Fruit fly (Drosophila melanogaster) whole organism, adult: ENCODE measurements around the gene CG14135.
A peak's percentile ranks its signal among the peaks of the same experiment; 100 is the strongest.

Experiments
- CG11617 ChIP-seq: fragments of 200-800 bp; sonication (Bioruptor generic); optimal IDR thresholded peaks from 2 replicates; lab custom pipeline; 2017; ENCODE audit warnings: mild to moderate bottlenecking, missing biosample characterization, missing genetic modification reagents, missing genetic modification characterization
- CG12768 ChIP-seq: fragments of 200-800 bp; sonication (Bioruptor generic); optimal IDR thresholded peaks from 2 replicates; lab custom pipeline; 2017; ENCODE audit warnings: missing biosample characterization, missing genetic modification characterization, mild to moderate bottlenecking, moderate library complexity, missing genetic modification reagents
- CG14711 ChIP-seq: fragments of 200-800 bp; sonication (Bioruptor generic); optimal IDR thresholded peaks from 2 replicates; lab custom pipeline; 2018; ENCODE audit warnings: missing biosample characterization, mild to moderate bottlenecking, missing genetic modification characterization, moderate library complexity
- CG1620 ChIP-seq: fragments of 200-800 bp; sonication (Bioruptor generic); optimal IDR thresholded peaks from 2 replicates; lab custom pipeline; 2016; ENCODE audit warnings: missing biosample characterization, missing genetic modification characterization
- CG33017 ChIP-seq: fragments of 200-800 bp; sonication (Bioruptor generic); optimal IDR thresholded peaks from 2 replicates; lab custom pipeline; 2018; ENCODE audit warnings: missing biosample characterization, mild to moderate bottlenecking, missing genetic modification characterization, moderate library complexity
- CG5204 ChIP-seq: fragments of 200-800 bp; sonication (Bioruptor generic); optimal IDR thresholded peaks from 2 replicates; lab custom pipeline; 2016; ENCODE audit warnings: missing biosample characterization, missing genetic modification characterization
- CG7045 ChIP-seq: fragments of 200-800 bp; sonication (Bioruptor generic); optimal IDR thresholded peaks from 2 replicates; lab custom pipeline; 2017; ENCODE audit warnings: missing biosample characterization, mild to moderate bottlenecking, missing genetic modification characterization
- CG7101 ChIP-seq: fragments of 200-800 bp; sonication (Bioruptor generic); optimal IDR thresholded peaks from 2 replicates; lab custom pipeline; 2018; ENCODE audit warnings: missing biosample characterization, mild to moderate bottlenecking, missing genetic modification characterization, moderate library complexity
- Clk ChIP-seq: fragments of 200-800 bp; sonication (Bioruptor generic); optimal IDR thresholded peaks from 2 replicates; lab custom pipeline; 2017; ENCODE audit warnings: missing biosample characterization, missing genetic modification characterization
- Crg-1 ChIP-seq: fragments of 200-800 bp; sonication (Bioruptor generic); optimal IDR thresholded peaks from 2 replicates; lab custom pipeline; 2016; ENCODE audit warnings: missing biosample characterization, missing genetic modification characterization
- Hr96 ChIP-seq: fragments of 200-800 bp; sonication (Bioruptor generic); optimal IDR thresholded peaks from 2 replicates; lab custom pipeline; 2016; ENCODE audit warnings: missing biosample characterization, missing genetic modification characterization
- Mnt ChIP-seq: fragments of 200-800 bp; sonication (Bioruptor generic); optimal IDR thresholded peaks from 2 replicates; lab custom pipeline; 2016; ENCODE audit warnings: missing biosample characterization, mild to moderate bottlenecking, missing genetic modification characterization
- bab1 ChIP-seq: fragments of 200-800 bp; sonication (Bioruptor generic); optimal IDR thresholded peaks from 3 replicates; lab custom pipeline; 2019; ENCODE audit warnings: missing biosample characterization, mild to moderate bottlenecking, missing genetic modification characterization, moderate library complexity
- cic ChIP-seq: fragments of 200-800 bp; sonication (Bioruptor generic); optimal IDR thresholded peaks from 2 replicates; lab custom pipeline; 2017; ENCODE audit warnings: missing biosample characterization, mild to moderate bottlenecking, missing genetic modification characterization, moderate library complexity
- cnc ChIP-seq, 2 experiments: fragments of >200 bp; optimal IDR thresholded peaks; 2 replicates each; lab custom pipeline; 2017
- kay ChIP-seq: fragments of 200-800 bp; sonication (Bioruptor generic); peaks from one replicate; lab custom pipeline; 2016; ENCODE audit warnings: missing biosample characterization, missing genetic modification characterization, borderline replicate concordance
- ovo ChIP-seq: fragments of 200-800 bp; sonication (Bioruptor generic); optimal IDR thresholded peaks from 2 replicates; lab custom pipeline; 2016; ENCODE audit warnings: missing biosample characterization, missing genetic modification characterization
- pad ChIP-seq: fragments of 200-800 bp; sonication (Bioruptor generic); optimal IDR thresholded peaks from 3 replicates; lab custom pipeline; 2017; ENCODE audit warnings: missing biosample characterization, missing genetic modification characterization, mild to moderate bottlenecking, moderate library complexity, missing genetic modification reagents
- tj ChIP-seq: fragments of 200-800 bp; sonication (Bioruptor generic); optimal IDR thresholded peaks from 3 replicates; lab custom pipeline; 2017; ENCODE audit warnings: missing biosample characterization, mild to moderate bottlenecking, missing genetic modification characterization, moderate library complexity
- toe ChIP-seq: fragments of 200-800 bp; sonication (Bioruptor generic); optimal IDR thresholded peaks from 2 replicates; lab custom pipeline; 2016; ENCODE audit warnings: missing biosample characterization, missing genetic modification characterization

CG14135 gene

DNA sequence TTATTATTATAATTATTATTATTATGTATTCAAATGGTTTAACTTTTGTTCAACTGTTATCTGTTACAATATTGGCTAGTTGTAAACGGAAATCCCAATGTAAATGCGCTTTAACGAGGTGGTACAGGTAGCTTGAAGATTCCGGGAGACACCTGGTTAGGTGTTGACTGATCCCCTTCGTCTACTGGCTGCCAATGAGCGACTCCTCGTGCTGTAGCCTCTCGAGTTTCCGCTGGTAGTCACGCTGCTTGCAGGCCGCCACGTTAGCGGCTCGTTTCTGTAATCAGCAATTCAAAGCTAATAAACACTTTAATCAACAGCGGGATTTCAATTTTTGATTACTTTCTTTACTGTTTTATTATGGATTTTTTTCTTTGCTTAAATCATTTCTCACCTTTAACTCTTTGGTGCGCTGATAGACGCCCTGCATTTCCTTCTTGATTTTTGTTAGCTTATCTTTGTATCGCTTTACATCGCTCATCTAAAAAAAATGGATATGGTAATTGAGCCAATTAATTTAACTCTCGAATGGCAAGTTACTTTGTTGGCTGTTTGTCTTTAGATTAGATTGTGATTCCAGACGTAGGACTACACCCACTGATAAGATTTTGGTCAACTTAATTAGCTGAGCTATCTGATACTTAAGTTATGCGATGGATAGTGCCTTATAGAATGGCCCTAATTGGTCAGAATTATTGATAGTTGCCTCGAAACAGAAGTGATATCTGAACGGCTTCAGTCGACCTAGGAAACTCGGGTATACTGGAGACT is 1.4 kb upstream of the CG14135 start:
- TF ChIP-seq CG1620 (GFP tag; lab: Kevin White, UChicago) (no peak), Clk (no peak), Crg-1 (peak; percentile 24), cic (peak; percentile 92), pad (GFP tag; lab: Kevin White, UChicago) (no peak), CG11617 (GFP tag; lab: Kevin White, UChicago) (peak; percentile 70), CG7045 (GFP tag; lab: Kevin White, UChicago) (peak; percentile 3), kay (GFP tag; lab: Kevin White, UChicago) (no peak), tj (GFP tag; lab: Kevin White, UChicago) (no peak), bab1 (GFP tag; lab: Kevin White, UChicago) (no peak), CG5204 (GFP tag; lab: Kevin White, UChicago) (no peak), toe (GFP tag; lab: Kevin White, UChicago) (no peak), ovo (GFP tag; lab: Kevin White, UChicago) (peak; percentile 51), CG33017 (tag; lab: Kevin White, UChicago) (peak; percentile 56), CG14711 (tag; lab: Kevin White, UChicago) (no peak), Hr96 (GFP tag; lab: Kevin White, UChicago) (no peak), CG12768 (GFP tag; lab: Kevin White, UChicago) (no peak), CG7101 (tag; lab: Kevin White, UChicago) (peak; percentile 73), Mnt (GFP tag; lab: Kevin White, UChicago) (peak; percentile 74), cnc (optimal IDR thresholded peaks at IDR 0.05; lab: Kevin White, UChicago) (no peak)

DNA sequence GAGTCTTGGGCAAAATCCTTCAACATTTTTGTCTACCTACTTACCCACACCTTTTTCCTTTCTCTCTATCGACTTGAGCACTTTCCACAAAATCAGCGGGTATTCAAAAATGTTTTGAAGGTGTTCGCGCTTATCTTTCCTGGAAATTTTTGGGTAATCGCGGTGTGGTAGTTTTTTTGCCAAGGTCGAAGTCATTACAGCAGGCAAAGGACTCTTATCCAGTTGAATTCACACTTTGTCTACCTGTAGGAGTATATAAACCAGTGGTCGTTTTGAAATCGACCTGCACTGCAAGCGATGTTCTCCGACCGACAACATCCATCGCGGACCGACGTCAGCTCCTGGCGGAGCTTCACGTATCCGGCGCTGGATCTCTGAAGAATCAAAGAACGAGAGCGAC is 1.5 kb downstream of the CG14135 start:
- TF ChIP-seq CG1620 (GFP tag; lab: Kevin White, UChicago) = no peak
- no peak for TF ChIP-seq CG12768 (GFP tag; lab: Kevin White, UChicago)
- TF ChIP-seq CG14711 (tag; lab: Kevin White, UChicago) = no peak
- no peak for TF ChIP-seq toe (GFP tag; lab: Kevin White, UChicago)
- TF ChIP-seq bab1 (GFP tag; lab: Kevin White, UChicago) = no peak
- no peak for TF ChIP-seq CG7101 (tag; lab: Kevin White, UChicago)
- TF ChIP-seq cnc (optimal IDR thresholded peaks at IDR 0.05; lab: Kevin White, UChicago) = no peak
- no peak for TF ChIP-seq CG7045 (GFP tag; lab: Kevin White, UChicago)
- TF ChIP-seq Hr96 (GFP tag; lab: Kevin White, UChicago) = no peak
- no peak for TF ChIP-seq Crg-1
- no peak for TF ChIP-seq Mnt (GFP tag; lab: Kevin White, UChicago)
- no peak for TF ChIP-seq cic
- TF ChIP-seq kay (GFP tag; lab: Kevin White, UChicago) = no peak
- TF ChIP-seq CG5204 (GFP tag; lab: Kevin White, UChicago) = no peak

DNA sequence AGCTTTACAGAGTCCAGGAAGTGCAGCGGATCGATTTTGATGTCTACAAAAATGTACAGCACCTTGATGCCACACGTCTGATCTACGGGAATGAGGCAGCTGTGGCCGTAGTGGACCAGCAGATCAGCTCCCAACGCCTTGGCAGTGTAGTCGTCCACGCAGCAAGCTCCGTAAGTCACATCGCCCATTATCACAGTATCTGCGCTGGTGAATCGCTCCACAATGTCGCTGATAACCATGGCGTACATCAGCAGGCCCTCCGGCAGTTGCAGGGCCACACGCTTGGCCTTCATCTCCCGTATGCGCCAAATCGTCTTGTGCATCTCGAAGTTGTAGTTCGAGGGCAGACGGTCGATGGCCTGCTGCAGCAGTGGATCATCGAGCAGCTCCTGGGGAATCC is 3.7 kb downstream of the CG14135 start:
- TF ChIP-seq toe (GFP tag; lab: Kevin White, UChicago) (no peak), CG12768 (GFP tag; lab: Kevin White, UChicago) (no peak), cic (no peak), CG7045 (GFP tag; lab: Kevin White, UChicago) (no peak), CG1620 (GFP tag; lab: Kevin White, UChicago) (no peak), cnc (optimal IDR thresholded peaks at IDR 0.05; lab: Kevin White, UChicago) (no peak), pad (GFP tag; lab: Kevin White, UChicago) (no peak), CG5204 (GFP tag; lab: Kevin White, UChicago) (no peak), Crg-1 (no peak), CG7101 (tag; lab: Kevin White, UChicago) (no peak), Mnt (GFP tag; lab: Kevin White, UChicago) (no peak), bab1 (GFP tag; lab: Kevin White, UChicago) (no peak), kay (GFP tag; lab: Kevin White, UChicago) (no peak), Hr96 (GFP tag; lab: Kevin White, UChicago) (no peak), tj (GFP tag; lab: Kevin White, UChicago) (no peak), CG33017 (tag; lab: Kevin White, UChicago) (no peak), Clk (no peak), CG14711 (tag; lab: Kevin White, UChicago) (no peak), CG11617 (GFP tag; lab: Kevin White, UChicago) (no peak), ovo (GFP tag; lab: Kevin White, UChicago) (no peak)

DNA sequence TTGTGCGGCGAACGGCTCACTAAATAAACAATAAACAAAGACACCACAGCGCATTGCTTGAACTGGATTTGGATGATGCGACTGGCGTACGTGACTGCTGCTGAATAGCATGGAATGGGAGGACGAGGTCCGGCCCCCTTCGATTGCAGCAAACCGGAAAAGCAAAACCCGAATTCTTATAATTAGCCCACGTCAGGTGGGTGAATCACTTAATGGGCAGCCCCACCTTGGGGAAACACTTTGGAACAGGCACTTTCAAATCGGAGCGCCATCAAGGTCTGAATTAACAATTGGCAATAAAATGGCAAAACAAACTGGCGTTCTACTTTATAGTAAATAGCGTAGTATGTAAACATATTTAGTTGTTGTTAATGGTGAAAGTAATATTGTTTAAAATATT is 4.5 kb downstream of the CG14135 start:
- no peak for TF ChIP-seq Mnt (GFP tag; lab: Kevin White, UChicago)
- TF ChIP-seq kay (GFP tag; lab: Kevin White, UChicago) = peak; percentile 18
- TF ChIP-seq CG12768 (GFP tag; lab: Kevin White, UChicago) = no peak
- no peak for TF ChIP-seq tj (GFP tag; lab: Kevin White, UChicago)
- TF ChIP-seq Clk = no peak
- no peak for TF ChIP-seq CG7045 (GFP tag; lab: Kevin White, UChicago)
- TF ChIP-seq cic = no peak
- no peak for TF ChIP-seq cnc (optimal IDR thresholded peaks at IDR 0.05; lab: Kevin White, UChicago)

DNA sequence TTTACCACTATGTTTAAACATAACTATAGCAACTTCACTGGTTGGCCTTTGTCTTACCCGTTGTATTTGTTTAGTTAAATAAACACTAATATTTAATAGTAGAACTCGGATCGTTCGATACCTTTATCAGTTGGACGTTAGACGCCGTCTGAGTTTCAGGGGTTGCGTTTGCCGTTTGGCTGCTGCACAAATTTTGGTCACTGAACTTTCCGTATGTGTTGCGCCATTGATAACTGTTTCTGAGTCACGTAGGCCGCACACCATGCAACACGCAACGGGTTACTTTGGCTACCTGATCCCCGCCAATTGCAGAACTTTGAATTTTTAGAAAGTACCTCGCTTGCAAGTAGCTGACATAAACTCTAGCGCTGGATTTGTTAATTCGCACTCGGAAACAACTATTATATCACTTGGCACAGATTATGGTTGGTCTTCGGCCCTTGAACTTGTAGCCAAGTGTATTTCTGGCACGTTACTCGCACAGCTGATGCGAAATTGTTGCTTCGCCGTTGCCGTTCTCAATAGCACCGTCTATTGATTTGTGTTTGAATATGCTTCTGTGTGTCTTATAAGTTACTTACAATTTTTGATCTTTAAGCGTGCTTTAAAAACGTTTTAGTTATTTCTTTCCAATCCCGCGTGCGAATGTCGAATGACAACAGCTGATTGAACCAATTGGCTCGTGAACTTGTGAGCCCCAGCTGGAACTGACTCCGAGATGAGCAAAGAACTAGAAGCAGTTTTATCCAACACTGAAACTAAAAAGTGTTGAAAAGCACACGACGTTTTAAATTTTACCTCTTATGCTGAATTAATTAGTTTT is 5.1 kb downstream of the CG14135 start, which contains the start of gene Dph1:
TSS of gene Dph1 (minus strand) at position 670 of the 823 bp plus-strand sequence.
- TF ChIP-seq CG7045 (GFP tag; lab: Kevin White, UChicago) (peak; percentile 79), CG11617 (GFP tag; lab: Kevin White, UChicago) (peak; percentile 76), pad (GFP tag; lab: Kevin White, UChicago) (peak; percentile 62), Hr96 (GFP tag; lab: Kevin White, UChicago) (peak; percentile 71), Crg-1 (peak; percentile 88), CG5204 (GFP tag; lab: Kevin White, UChicago) (no peak), cnc (optimal IDR thresholded peaks at IDR 0.05; lab: Kevin White, UChicago) (no peak), Clk (peak; percentile 44), cic (peak; percentile 70), CG12768 (GFP tag; lab: Kevin White, UChicago) (peak; percentile 54), Mnt (GFP tag; lab: Kevin White, UChicago) (peak; percentile 95), kay (GFP tag; lab: Kevin White, UChicago) (peak; percentile 57), tj (GFP tag; lab: Kevin White, UChicago) (peak; percentile 53), toe (GFP tag; lab: Kevin White, UChicago) (no peak), bab1 (GFP tag; lab: Kevin White, UChicago) (peak; percentile 79), ovo (GFP tag; lab: Kevin White, UChicago) (peak; percentile 8), CG1620 (GFP tag; lab: Kevin White, UChicago) (peak; percentile 64), CG14711 (tag; lab: Kevin White, UChicago) (peak; percentile 40), CG7101 (tag; lab: Kevin White, UChicago) (peak; percentile 63), CG33017 (tag; lab: Kevin White, UChicago) (peak; percentile 11)
